Worm (Caenorhabditis elegans) whole organism, mixed stage, embryonic: Measurements from ENCODE around the gene T19C9.8.

ENCODE experiments used
- M03D4.4 ChIP-seq: sonication (generic microtip); optimal IDR thresholded peaks from 2 replicates; lab custom pipeline; 2017; ENCODE audit warnings: mild to moderate bottlenecking, missing genetic modification characterization, missing compliant biosample characterization
- ces-1 ChIP-seq: fragments of 150-350 bp; optimal IDR thresholded peaks from 2 replicates; lab custom pipeline; 2014; ENCODE audit warnings: missing biosample characterization, missing genetic modification reagents, missing genetic modification characterization
- elt-1 ChIP-seq: sonication (generic microtip); optimal IDR thresholded peaks from 2 replicates; lab custom pipeline; 2017; ENCODE audit warnings: missing genetic modification characterization, mild to moderate bottlenecking, missing compliant biosample characterization, antibody characterized with exemption, moderate library complexity, borderline replicate concordance; ENCODE audit not compliant: insufficient read depth
- lin-13 ChIP-seq: fragments of 150-350 bp; optimal IDR thresholded peaks from 2 replicates; lab custom pipeline; 2014; ENCODE audit warnings: missing biosample characterization, missing genetic modification characterization
- lsy-2 ChIP-seq: fragments of 150-350 bp; optimal IDR thresholded peaks from 2 replicates; lab custom pipeline; 2014; ENCODE audit warnings: missing biosample characterization, missing genetic modification characterization
- mls-2 ChIP-seq: sonication (generic microtip); optimal IDR thresholded peaks from 2 replicates; lab custom pipeline; 2016; ENCODE audit warnings: mild to moderate bottlenecking, missing genetic modification characterization, moderate library complexity, missing compliant biosample characterization
- nhr-12 ChIP-seq: fragments of 150-350 bp; optimal IDR thresholded peaks from 2 replicates; lab custom pipeline; 2014; ENCODE audit warnings: missing biosample characterization, missing genetic modification characterization
- nhr-237 ChIP-seq: fragments of 150-350 bp; optimal IDR thresholded peaks from 2 replicates; lab custom pipeline; 2014; ENCODE audit warnings: missing biosample characterization, missing genetic modification characterization
- nhr-28 ChIP-seq: fragments of 150-350 bp; optimal IDR thresholded peaks from 2 replicates; lab custom pipeline; 2014; ENCODE audit warnings: missing biosample characterization, missing genetic modification characterization
- pha-4 ChIP-seq: fragments of 150-350 bp; optimal IDR thresholded peaks from 2 replicates; lab custom pipeline; 2018; ENCODE audit warnings: missing biosample characterization, missing genetic modification reagents, missing genetic modification characterization
- snpc-4 ChIP-seq: fragments of 150-350 bp; optimal IDR thresholded peaks from 2 replicates; lab custom pipeline; 2014; ENCODE audit warnings: missing biosample characterization, missing genetic modification characterization
- unc-39 ChIP-seq: fragments of 150-350 bp; optimal IDR thresholded peaks from 2 replicates; lab custom pipeline; 2014; ENCODE audit warnings: missing biosample characterization, missing genetic modification characterization
- unc-62 ChIP-seq: fragments of 150-350 bp; optimal IDR thresholded peaks from 2 replicates; lab custom pipeline; 2014; ENCODE audit warnings: missing biosample characterization, missing genetic modification reagents, missing genetic modification characterization
- ztf-11 ChIP-seq: fragments of 150-350 bp; optimal IDR thresholded peaks from 2 replicates; lab custom pipeline; 2014; ENCODE audit warnings: missing biosample characterization, missing genetic modification characterization

DNA sequence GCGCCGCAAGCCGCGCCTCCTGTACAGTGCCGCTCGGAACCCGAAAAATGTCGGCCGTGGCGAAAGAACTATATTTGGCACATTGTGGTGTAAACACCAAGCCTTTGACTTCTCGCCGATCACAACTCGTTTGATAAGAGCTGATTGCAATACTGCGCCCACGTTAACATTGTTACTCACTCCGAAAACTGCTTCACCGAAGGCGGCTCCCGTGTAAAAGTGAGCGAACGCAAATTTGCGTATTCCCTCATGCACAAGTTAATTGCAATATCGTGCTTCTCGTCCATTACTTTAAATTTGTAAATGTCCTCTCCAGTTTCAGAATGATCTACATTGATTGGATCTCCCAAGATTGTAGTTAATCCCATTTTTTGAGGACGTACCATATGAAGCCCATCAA lies 45.3 kb downstream of the T19C9.8 start:
- no peak for TF ChIP-seq elt-1 (tag; lab: Kevin White, UChicago)
- no peak for TF ChIP-seq snpc-4 (tag; lab: Kevin White, UChicago)
- TF ChIP-seq ces-1, result no peak
- TF ChIP-seq nhr-28 (tag; lab: Kevin White, UChicago), result no peak
- TF ChIP-seq M03D4.4 (tag; lab: Kevin White, UChicago), result no peak
- TF ChIP-seq unc-39 (tag; lab: Kevin White, UChicago), result no peak
- no peak for TF ChIP-seq nhr-12 (tag; lab: Kevin White, UChicago)
- TF ChIP-seq unc-62 (GFP tag; lab: Kevin White, UChicago), result no peak
- no peak for TF ChIP-seq lsy-2 (tag; lab: Kevin White, UChicago)
- TF ChIP-seq pha-4, result no peak
- TF ChIP-seq nhr-237 (tag; lab: Kevin White, UChicago), result no peak
- TF ChIP-seq lin-13 (tag; lab: Kevin White, UChicago), result no peak
- TF ChIP-seq mls-2 (tag; lab: Kevin White, UChicago), result no peak
- TF ChIP-seq ztf-11 (tag; lab: Kevin White, UChicago), result no peak
